Worm (Caenorhabditis elegans) whole organism, mixed stage, embryonic: ENCODE results near the gene Y43F8B.14.

Source experiments
- M03D4.4 ChIP-seq: sonication (generic microtip); optimal IDR thresholded peaks from 2 replicates; lab custom pipeline; 2017; ENCODE audit warnings: mild to moderate bottlenecking, missing genetic modification characterization, missing compliant biosample characterization
- bed-3 ChIP-seq: fragments of 200-800 bp; sonication (Bioruptor generic); optimal IDR thresholded peaks from 3 replicates; lab custom pipeline; 2018; ENCODE audit warnings: mild to moderate bottlenecking, missing genetic modification characterization, moderate library complexity, missing compliant biosample characterization
- blmp-1 ChIP-seq: fragments of 150-350 bp; optimal IDR thresholded peaks from 2 replicates; lab custom pipeline; 2014; ENCODE audit warnings: missing biosample characterization, missing genetic modification characterization
- ceh-39 ChIP-seq: fragments of 150-350 bp; optimal IDR thresholded peaks from 2 replicates; lab custom pipeline; 2014; ENCODE audit warnings: missing biosample characterization, missing genetic modification characterization
- ceh-43 ChIP-seq: fragments of 200-800 bp; sonication (Bioruptor generic); optimal IDR thresholded peaks from 2 replicates; lab custom pipeline; 2018; ENCODE audit warnings: mild to moderate bottlenecking, missing genetic modification characterization, moderate library complexity, missing compliant biosample characterization
- ceh-83 ChIP-seq: fragments of 200-800 bp; sonication (Bioruptor generic); optimal IDR thresholded peaks from 2 replicates; lab custom pipeline; 2018; ENCODE audit warnings: mild to moderate bottlenecking, missing genetic modification characterization, missing compliant biosample characterization
- ces-1 ChIP-seq: fragments of 150-350 bp; optimal IDR thresholded peaks from 2 replicates; lab custom pipeline; 2014; ENCODE audit warnings: missing biosample characterization, missing genetic modification reagents, missing genetic modification characterization
- cnd-1 ChIP-seq: fragments of 200-800 bp; sonication (Bioruptor generic); optimal IDR thresholded peaks from 2 replicates; lab custom pipeline; 2018; ENCODE audit warnings: mild to moderate bottlenecking, missing genetic modification characterization, missing compliant biosample characterization
- drap-1 ChIP-seq: fragments of 200-800 bp; sonication (Bioruptor generic); optimal IDR thresholded peaks from 3 replicates; lab custom pipeline; 2018; ENCODE audit warnings: mild to moderate bottlenecking, missing genetic modification characterization, missing compliant biosample characterization
- elt-3 ChIP-seq: fragments of 150-350 bp; optimal IDR thresholded peaks from 2 replicates; lab custom pipeline; 2014; ENCODE audit warnings: missing biosample characterization, missing genetic modification characterization
- ham-2 ChIP-seq: fragments of 200-800 bp; sonication (Bioruptor generic); optimal IDR thresholded peaks from 2 replicates; lab custom pipeline; 2018; ENCODE audit warnings: mild to moderate bottlenecking, missing genetic modification characterization, missing compliant biosample characterization
- hlh-1 ChIP-seq: fragments of 150-350 bp; optimal IDR thresholded peaks from 2 replicates; lab custom pipeline; 2014; ENCODE audit warnings: missing biosample characterization, missing genetic modification reagents, missing genetic modification characterization
- lin-32 ChIP-seq: fragments of 200-800 bp; sonication (Bioruptor generic); optimal IDR thresholded peaks from 2 replicates; lab custom pipeline; 2018; ENCODE audit warnings: mild to moderate bottlenecking, missing genetic modification characterization, missing compliant biosample characterization
- lsy-2 ChIP-seq: fragments of 150-350 bp; optimal IDR thresholded peaks from 2 replicates; lab custom pipeline; 2014; ENCODE audit warnings: missing biosample characterization, missing genetic modification characterization
- mab-5 ChIP-seq: fragments of 150-350 bp; optimal IDR thresholded peaks from 2 replicates; lab custom pipeline; 2014; ENCODE audit warnings: missing biosample characterization, missing genetic modification characterization
- mep-1 ChIP-seq: fragments of 150-350 bp; optimal IDR thresholded peaks from 2 replicates; lab custom pipeline; 2017; ENCODE audit warnings: missing biosample characterization, missing genetic modification reagents, missing genetic modification characterization, inconsistent platforms
- nhr-12 ChIP-seq: fragments of 150-350 bp; optimal IDR thresholded peaks from 2 replicates; lab custom pipeline; 2014; ENCODE audit warnings: missing biosample characterization, missing genetic modification characterization
- nhr-2 ChIP-seq: fragments of 150-350 bp; optimal IDR thresholded peaks from 2 replicates; lab custom pipeline; 2014; ENCODE audit warnings: missing biosample characterization, missing genetic modification characterization
- nhr-237 ChIP-seq: fragments of 150-350 bp; optimal IDR thresholded peaks from 2 replicates; lab custom pipeline; 2014; ENCODE audit warnings: missing biosample characterization, missing genetic modification characterization
- nhr-28 ChIP-seq: fragments of 150-350 bp; optimal IDR thresholded peaks from 2 replicates; lab custom pipeline; 2014; ENCODE audit warnings: missing biosample characterization, missing genetic modification characterization
- nhr-76 ChIP-seq: sonication (generic microtip); optimal IDR thresholded peaks from 2 replicates; lab custom pipeline; 2017; ENCODE audit warnings: missing biosample characterization, missing genetic modification characterization
- pha-4 ChIP-seq: fragments of 150-350 bp; optimal IDR thresholded peaks from 2 replicates; lab custom pipeline; 2018; ENCODE audit warnings: missing biosample characterization, missing genetic modification reagents, missing genetic modification characterization
- snpc-4 ChIP-seq: fragments of 150-350 bp; optimal IDR thresholded peaks from 2 replicates; lab custom pipeline; 2014; ENCODE audit warnings: missing biosample characterization, missing genetic modification characterization
- sptf-1 ChIP-seq: sonication (generic microtip); optimal IDR thresholded peaks from 2 replicates; lab custom pipeline; 2017; ENCODE audit warnings: mild to moderate bottlenecking, missing genetic modification characterization, moderate library complexity, missing compliant biosample characterization
- tbx-8 ChIP-seq: fragments of 200-800 bp; sonication (Bioruptor generic); optimal IDR thresholded peaks from 2 replicates; lab custom pipeline; 2018; ENCODE audit warnings: mild to moderate bottlenecking, missing genetic modification characterization, moderate library complexity, missing compliant biosample characterization
- unc-39 ChIP-seq: fragments of 150-350 bp; optimal IDR thresholded peaks from 2 replicates; lab custom pipeline; 2014; ENCODE audit warnings: missing biosample characterization, missing genetic modification characterization
- unc-62 ChIP-seq: fragments of 150-350 bp; optimal IDR thresholded peaks from 2 replicates; lab custom pipeline; 2014; ENCODE audit warnings: missing biosample characterization, missing genetic modification reagents, missing genetic modification characterization
- zip-8 ChIP-seq: fragments of 150-350 bp; optimal IDR thresholded peaks from 2 replicates; lab custom pipeline; 2014; ENCODE audit warnings: missing biosample characterization, missing genetic modification characterization
- ztf-11 ChIP-seq: fragments of 150-350 bp; optimal IDR thresholded peaks from 2 replicates; lab custom pipeline; 2014; ENCODE audit warnings: missing biosample characterization, missing genetic modification characterization

Gene Y43F8B.14

DNA sequence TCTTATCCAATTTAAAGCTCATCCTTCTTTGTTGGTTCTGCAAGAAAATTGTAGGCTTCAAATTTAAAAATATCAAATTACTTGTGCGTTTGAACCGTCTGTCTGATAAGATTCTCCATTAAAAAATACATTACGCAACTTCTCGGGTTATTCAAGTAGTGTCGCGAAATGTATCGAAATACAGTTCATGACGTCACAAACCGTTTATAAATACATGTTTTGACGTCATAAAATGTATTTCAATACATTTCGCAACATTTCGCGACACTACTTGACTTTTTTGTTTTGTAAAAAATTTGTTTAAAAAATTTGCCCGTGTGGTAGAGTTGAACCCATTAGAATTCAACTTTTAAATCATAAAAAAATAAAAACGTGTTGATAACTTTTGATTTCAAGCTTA, 12.2 kb downstream of the Y43F8B.14 start:
- no peak for TF ChIP-seq ceh-39 (tag; lab: Kevin White, UChicago)
- peak; percentile 76 for TF ChIP-seq zip-8

ce11 chrV:19436307-19436706, 19.5 kb downstream of the Y43F8B.14 start, which contains the start of gene C25F9.14:
TSS of gene C25F9.14 (plus strand) at chrV:19436484.
- TF ChIP-seq lin-32 (GFP tag; lab: Kevin White, UChicago): no peak
- TF ChIP-seq, all 35 proteins: peak for 0

DNA sequence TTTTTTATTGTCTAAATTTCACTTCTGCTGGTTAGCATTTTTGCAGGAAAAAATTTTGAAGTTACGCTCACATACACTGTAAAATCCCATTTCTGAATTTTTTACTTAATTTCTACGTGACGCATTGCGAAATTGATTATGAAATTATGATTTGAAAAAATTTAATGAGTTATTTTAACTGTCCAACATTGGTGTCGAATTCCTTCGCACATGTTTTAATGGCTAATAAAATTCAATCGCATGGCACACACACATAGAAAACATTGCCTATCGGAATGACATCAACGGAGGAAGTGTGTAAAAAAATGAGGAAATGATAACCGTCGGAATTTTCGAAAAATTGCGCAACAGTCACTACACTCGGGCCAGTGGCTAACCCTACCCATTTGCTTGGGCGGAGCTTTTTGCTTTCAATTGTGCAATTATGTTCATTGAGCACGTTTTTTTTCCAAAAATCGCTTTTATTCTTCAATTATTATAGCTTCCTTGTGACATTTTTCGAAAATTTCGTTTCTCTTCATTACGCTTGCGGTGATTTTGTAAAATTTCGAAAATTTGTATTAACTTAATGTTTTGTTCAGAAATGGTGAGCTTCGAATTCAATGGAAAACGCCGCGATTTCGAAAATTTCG, 21.8 kb downstream of the Y43F8B.14 start, which contains the start of gene C25F9.16:
C25F9.16 (plus strand) TSS at position 582 of the 632 bp plus-strand sequence.
- TF ChIP-seq zip-8: peak; percentile 29
- TF ChIP-seq nhr-76 (tag; lab: Kevin White, UChicago): no peak
- TF ChIP-seq, all 35 proteins: peak for 1

DNA sequence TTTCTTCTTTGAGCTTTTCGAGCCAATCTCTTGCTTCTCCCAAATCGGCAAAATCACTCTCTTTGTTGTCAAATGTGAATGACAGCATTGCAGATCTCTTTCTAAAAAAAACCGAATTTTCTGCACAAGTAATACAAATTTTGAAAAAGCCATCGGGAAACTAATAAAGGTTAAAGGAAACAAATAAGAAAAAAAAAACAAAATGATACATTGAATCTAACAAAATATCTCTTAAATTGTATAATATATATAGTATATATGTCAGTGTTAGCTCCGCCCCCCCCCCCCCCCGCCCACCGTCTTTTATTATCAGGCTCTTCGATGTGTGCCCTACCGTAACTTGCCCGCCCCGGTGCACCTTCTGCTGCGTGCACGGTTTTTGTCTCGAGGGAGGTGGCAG, 22.8 kb downstream of the Y43F8B.14 start, which contains the start of gene C25F9.11:
C25F9.11 (minus strand) TSS at position 101 of the 400 bp plus-strand sequence.
- TF ChIP-seq ceh-43 (GFP tag; lab: Kevin White, UChicago) (no peak), tbx-8 (no peak), M03D4.4 (no peak), bed-3 (GFP tag; lab: Kevin White, UChicago) (no peak), hlh-1 (tag; lab: Kevin White, UChicago) (no peak), nhr-2 (no peak), pha-4 (tag; lab: Kevin White, UChicago) (no peak), blmp-1 (tag; lab: Kevin White, UChicago) (no peak), zip-8 (no peak), unc-39 (tag; lab: Kevin White, UChicago) (no peak), ham-2 (GFP tag; lab: Kevin White, UChicago) (no peak), mab-5 (tag; lab: Kevin White, UChicago) (no peak), cnd-1 (tag; lab: Kevin White, UChicago) (no peak), nhr-237 (no peak), ceh-83 (GFP tag; lab: Kevin White, UChicago) (no peak), nhr-12 (tag; lab: Kevin White, UChicago) (no peak)

DNA sequence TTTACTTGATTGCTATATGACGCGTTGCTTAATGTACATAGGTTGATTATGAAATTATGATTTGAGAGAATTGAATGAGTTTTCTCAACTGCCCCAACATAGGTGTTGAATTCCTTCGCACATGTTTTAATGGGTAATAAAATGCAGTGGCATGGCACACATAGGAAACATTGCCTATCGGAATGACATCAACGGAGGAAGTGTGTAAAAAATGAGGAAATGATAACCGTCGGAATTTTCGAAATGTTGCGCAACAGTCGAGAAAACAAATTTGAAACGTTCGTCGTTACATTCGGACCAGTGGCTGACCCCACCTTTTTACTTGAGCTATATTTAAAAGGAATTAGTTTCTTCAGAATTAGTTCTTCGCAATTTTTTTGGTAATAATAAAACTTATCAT, 23.7 kb downstream of the Y43F8B.14 start:
- TF ChIP-seq tbx-8 (no peak), blmp-1 (tag; lab: Kevin White, UChicago) (no peak), nhr-28 (tag; lab: Kevin White, UChicago) (no peak), zip-8 (no peak), sptf-1 (tag; lab: Kevin White, UChicago) (no peak), ztf-11 (tag; lab: Kevin White, UChicago) (no peak), M03D4.4 (no peak), ces-1 (GFP tag; lab: Kevin White, UChicago) (no peak), ham-2 (GFP tag; lab: Kevin White, UChicago) (no peak), pha-4 (tag; lab: Kevin White, UChicago) (no peak)
- TF ChIP-seq, all 35 proteins: peak for 0

DNA sequence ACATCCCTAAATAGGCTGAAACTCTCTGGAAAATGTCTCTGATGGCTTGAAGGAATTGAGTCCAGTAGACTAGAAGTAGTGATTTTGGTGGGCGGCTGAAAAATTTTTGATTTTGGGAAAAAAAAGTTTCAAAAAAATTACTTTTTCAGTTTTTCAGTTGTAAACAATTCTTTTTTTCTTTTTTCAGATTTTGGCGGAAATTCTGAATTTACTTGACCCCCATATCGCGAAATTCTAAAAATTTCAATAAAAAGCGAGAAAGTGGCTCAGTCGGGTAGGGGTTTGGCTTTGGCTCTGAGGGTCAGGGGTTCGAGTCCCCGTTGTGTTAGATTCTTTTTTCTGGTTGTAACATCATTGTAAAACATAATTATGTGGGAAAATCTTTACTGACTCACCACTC, 24.7 kb downstream of the Y43F8B.14 start, which contains the start of gene srw-85:
srw-85 (minus strand) TSS at position 101 of the 400 bp plus-strand sequence.
- TF ChIP-seq nhr-28 (tag; lab: Kevin White, UChicago) (no peak), sptf-1 (tag; lab: Kevin White, UChicago) (no peak), unc-39 (tag; lab: Kevin White, UChicago) (no peak), ceh-83 (GFP tag; lab: Kevin White, UChicago) (no peak), elt-3 (tag; lab: Kevin White, UChicago) (no peak), snpc-4 (tag; lab: Kevin White, UChicago) (no peak), mab-5 (tag; lab: Kevin White, UChicago) (no peak), zip-8 (no peak), mep-1 (tag; lab: Kevin White, UChicago) (no peak), unc-62 (GFP tag; lab: Kevin White, UChicago) (no peak), drap-1 (GFP tag; lab: Kevin White, UChicago) (no peak), cnd-1 (tag; lab: Kevin White, UChicago) (no peak), ham-2 (GFP tag; lab: Kevin White, UChicago) (no peak), lin-32 (GFP tag; lab: Kevin White, UChicago) (no peak), nhr-237 (no peak), lsy-2 (tag; lab: Kevin White, UChicago) (no peak), hlh-1 (tag; lab: Kevin White, UChicago) (no peak), bed-3 (GFP tag; lab: Kevin White, UChicago) (no peak), nhr-76 (tag; lab: Kevin White, UChicago) (no peak)
